Fruit fly (Drosophila melanogaster): ENCODE data around the gene CG6959.
A peak's percentile ranks its signal among the peaks of the same experiment; 100 is the strongest.

The CG6959 gene

dm6 chr3R:11786695-11787226, 82.5 kb downstream of the CG6959 start, which contains the start of the genes prd1 and HisCl1:
prd1 (minus strand) TSS chr3R:11787014.
HisCl1 (plus strand) TSS chr3R:11787176.
- TF ChIP-seq achi (GFP tag; optimal IDR thresholded peaks at IDR 0.05) = no peak
- peak; percentile 65 for TF ChIP-seq Sox15 (GFP tag; optimal IDR thresholded peaks at IDR 0.05)
- no peak for TF ChIP-seq dac (GFP tag; optimal IDR thresholded peaks at IDR 0.05)
- TF ChIP-seq cyc (GFP tag; optimal IDR thresholded peaks at IDR 0.05) = peak; percentile 74
- no peak for TF ChIP-seq CG8632 (GFP tag; optimal IDR thresholded peaks at IDR 0.05)
- TF ChIP-seq Gug (GFP tag; IDR thresholded peaks at IDR 0.05) = peak; percentile 60
- no peak for TF ChIP-seq Smox (GFP tag; optimal IDR thresholded peaks at IDR 0.05)
- TF ChIP-seq CG32006 (GFP tag; optimal IDR thresholded peaks at IDR 0.05) = no peak
- no peak for TF ChIP-seq CG6276 (GFP tag; optimal IDR thresholded peaks at IDR 0.05)
- no peak for TF ChIP-seq CG9139 (GFP tag; optimal IDR thresholded peaks at IDR 0.05)
- TF ChIP-seq CG7368 (GFP tag; optimal IDR thresholded peaks at IDR 0.05) = no peak
- peak; percentile 38 for TF ChIP-seq fd59A (GFP tag; optimal IDR thresholded peaks at IDR 0.05)
- peak; percentile 74 for TF ChIP-seq CG6854 (GFP tag; optimal IDR thresholded peaks at IDR 0.05)
- no peak for TF ChIP-seq Met (GFP tag; optimal IDR thresholded peaks at IDR 0.05)
- TF ChIP-seq CG31627 (GFP tag; optimal IDR thresholded peaks at IDR 0.05) = peak; percentile 70
- TF ChIP-seq CG3919 (GFP tag; optimal IDR thresholded peaks at IDR 0.05) = no peak
- TF ChIP-seq OdsH (GFP tag; optimal IDR thresholded peaks at IDR 0.05) = no peak
- peak; percentile 99 for TF ChIP-seq CG10669 (GFP tag; optimal IDR thresholded peaks at IDR 0.05)
- peak; percentile 57; the same call in 2 of the 3 replicates for TF ChIP-seq CG6163 (GFP tag; IDR thresholded peaks at IDR 0.05)
- TF ChIP-seq svp (GFP tag) = peak; percentile 99
- no peak for TF ChIP-seq CG10631 (GFP tag; optimal IDR thresholded peaks at IDR 0.05)
- no peak for TF ChIP-seq CG6808 (GFP tag; optimal IDR thresholded peaks at IDR 0.05)
- TF ChIP-seq CG8119 (GFP tag; IDR thresholded peaks at IDR 0.05) = peak; percentile 61
- TF ChIP-seq CG8319 (GFP tag; optimal IDR thresholded peaks at IDR 0.05) = peak; percentile 20
- TF ChIP-seq Blimp-1 (GFP tag; optimal IDR thresholded peaks at IDR 0.05) = no peak
- no peak for TF ChIP-seq Sox102F (GFP tag; optimal IDR thresholded peaks at IDR 0.05)
- no peak for TF ChIP-seq Hr4 (GFP tag; optimal IDR thresholded peaks at IDR 0.05)
- TF ChIP-seq topi (GFP tag; optimal IDR thresholded peaks at IDR 0.05) = no peak
- TF ChIP-seq Eip78C (GFP tag) = no peak
- no peak for TF ChIP-seq spab (GFP tag; optimal IDR thresholded peaks at IDR 0.05)
- TF ChIP-seq Hr39 (GFP tag; optimal IDR thresholded peaks at IDR 0.05) = no peak
- peak; percentile 16 for TF ChIP-seq CG11762 (GFP tag; optimal IDR thresholded peaks at IDR 0.05; ENCODE audit: insufficient read depth)
- peak; percentile 80 for TF ChIP-seq lz (GFP tag; optimal IDR thresholded peaks at IDR 0.05)
- peak; percentile 71; the same call in 2 of the 3 replicates for TF ChIP-seq eg (GFP tag; IDR thresholded peaks at IDR 0.05)
- no peak for TF ChIP-seq Eip75B (GFP tag; optimal IDR thresholded peaks at IDR 0.05)
- no peak for TF ChIP-seq pdm3 (GFP tag; optimal IDR thresholded peaks at IDR 0.05)
- TF ChIP-seq vri (GFP tag; optimal IDR thresholded peaks at IDR 0.05) = no peak
- TF ChIP-seq CG3032 (tag; optimal IDR thresholded peaks at IDR 0.05) = peak; percentile 70
- peak; percentile 75 for TF ChIP-seq esn (GFP tag; optimal IDR thresholded peaks at IDR 0.05)
- TF ChIP-seq Eip93F (GFP tag; optimal IDR thresholded peaks at IDR 0.05) = no peak
- no peak for TF ChIP-seq CG1621 (tag; optimal IDR thresholded peaks at IDR 0.05)
- peak; percentile 44 for TF ChIP-seq CG6792 (GFP tag; optimal IDR thresholded peaks at IDR 0.05)
- TF ChIP-seq CG11902 (GFP tag; optimal IDR thresholded peaks at IDR 0.05) = peak; percentile 70
- no peak for TF ChIP-seq CG16779 (tag; optimal IDR thresholded peaks at IDR 0.05)
- no peak for TF ChIP-seq Ets21C (GFP tag; optimal IDR thresholded peaks at IDR 0.05)
- TF ChIP-seq fd85E (GFP tag; optimal IDR thresholded peaks at IDR 0.05) = no peak
- no peak for TF ChIP-seq acj6 (GFP tag; optimal IDR thresholded peaks at IDR 0.05)
- TF ChIP-seq net (GFP tag; optimal IDR thresholded peaks at IDR 0.05) = no peak
- TF ChIP-seq Lpt (GFP tag; optimal IDR thresholded peaks at IDR 0.05) = no peak
- no peak for TF ChIP-seq ss (GFP tag; optimal IDR thresholded peaks at IDR 0.05)
- no peak for TF ChIP-seq CG4318 (GFP tag; optimal IDR thresholded peaks at IDR 0.05)
- peak; percentile 71 for TF ChIP-seq Sox14 (GFP tag; optimal IDR thresholded peaks at IDR 0.05)
- no peak for TF ChIP-seq Ets96B (tag; optimal IDR thresholded peaks at IDR 0.05)

All from whole organism, prepupa.